Worm (Caenorhabditis elegans) whole organism, L4/young adult: ENCODE data around the gene ZC504.1.

Experiments
- dao-5 ChIP-seq: sonication (generic microtip); optimal IDR thresholded peaks from 2 replicates; lab custom pipeline; 2016; ENCODE audit warnings: missing genotype, missing genetic modification characterization, moderate library complexity, missing compliant biosample characterization
- him-1 ChIP-seq: sonication (generic microtip); optimal IDR thresholded peaks from 2 replicates; lab custom pipeline; 2016; ENCODE audit warnings: missing genotype, missing genetic modification reagents, missing genetic modification characterization, missing compliant biosample characterization

DNA sequence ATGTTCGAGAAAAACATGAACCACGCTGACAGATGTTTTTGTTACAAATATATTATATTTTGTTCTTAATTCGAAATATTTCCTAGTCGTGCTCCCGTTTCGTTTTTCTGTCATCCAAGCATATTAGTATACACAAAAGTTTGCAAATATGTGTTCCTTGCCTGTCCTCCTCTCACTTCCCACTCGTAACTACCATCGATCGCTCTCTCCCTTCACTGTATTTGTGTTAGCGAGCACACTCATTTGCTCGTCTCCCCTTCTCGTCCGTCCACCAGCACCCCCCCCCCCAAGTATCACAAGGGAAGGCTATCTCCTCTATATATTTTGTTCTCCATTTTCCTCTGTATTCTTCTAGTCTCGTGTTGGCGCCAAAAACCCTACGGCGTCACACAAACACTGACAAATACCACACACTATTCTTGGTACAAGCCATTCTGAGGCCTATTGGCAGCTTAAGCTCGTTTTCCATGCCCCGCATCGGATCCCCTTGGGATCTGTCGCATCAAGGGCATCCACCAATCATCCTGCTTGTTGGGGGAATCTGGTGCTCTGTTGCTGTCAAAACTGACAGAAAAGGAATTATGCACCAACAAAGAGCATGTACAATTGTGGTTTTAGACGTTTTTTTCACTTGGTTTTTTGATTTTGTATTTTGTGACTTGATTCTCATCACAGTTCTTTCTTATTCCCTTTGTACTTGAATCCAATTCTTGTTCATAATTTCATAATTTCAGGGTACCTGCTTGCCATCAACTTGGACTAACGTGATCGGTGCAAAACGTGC lies 10.2 kb upstream of the ZC504.1 start, which contains the start of gene pkn-1:
- no peak for TF ChIP-seq dao-5 (tag; lab: Kevin White, UChicago)
- no peak for TF ChIP-seq him-1 (tag; lab: Kevin White, UChicago)
